Fruit fly (Drosophila melanogaster): ENCODE data around the gene RabX2.

RabX2 gene

dm6 chrX:10397514-10398133 lies 19.6 kb upstream of the RabX2 start (continued):
- no peak for TF ChIP-seq gce (GFP tag; IDR thresholded peaks at IDR 0.05)
- TF ChIP-seq CG34422 (GFP tag; IDR thresholded peaks at IDR 0.05), result 0 out of 3 replicates have a peak, but pooled peaks have one; percentile 41
- TF ChIP-seq slp2 (GFP tag; optimal IDR thresholded peaks at IDR 0.05), result no peak
- TF ChIP-seq Hr39 (optimal IDR thresholded peaks at IDR 0.05), result no peak
- no peak for TF ChIP-seq CG10959 (GFP tag; IDR thresholded peaks at IDR 0.05)
- TF ChIP-seq CG9215 (GFP tag; IDR thresholded peaks at IDR 0.05), result peak; percentile 40; the same call in 1 of the 2 replicates
- peak; percentile 41; the same call in 1 of the 2 replicates for TF ChIP-seq E2f1 (GFP tag; IDR thresholded peaks at IDR 0.05)
- TF ChIP-seq CG2712 (tag; optimal IDR thresholded peaks at IDR 0.05), result peak; percentile 27
- TF ChIP-seq crp (GFP tag; optimal IDR thresholded peaks at IDR 0.05), result no peak
- TF ChIP-seq Mad (GFP tag; optimal IDR thresholded peaks at IDR 0.05), result no peak
- no peak for TF ChIP-seq so (GFP tag; IDR thresholded peaks at IDR 0.05)
- TF ChIP-seq CG32772 (GFP tag; IDR thresholded peaks at IDR 0.05), result no peak
- TF ChIP-seq ranshi (GFP tag; IDR thresholded peaks at IDR 0.05), result 0 out of 2 replicates have a peak, but pooled peaks have one; percentile 27
- TF ChIP-seq CG32532 (GFP tag; IDR thresholded peaks at IDR 0.05), result peak; percentile 67; the same call in 1 of the 2 replicates
- TF ChIP-seq CG17361 (GFP tag; IDR thresholded peaks at IDR 0.05), result 0 out of 3 replicates have a peak, but pooled peaks have one; percentile 12
- TF ChIP-seq crc (GFP tag; optimal IDR thresholded peaks at IDR 0.05), result no peak
- TF ChIP-seq tgo (GFP tag; IDR thresholded peaks at IDR 0.05), result peak; percentile 48; the same call in 2 of the 3 replicates
- TF ChIP-seq bigmax (GFP tag; optimal IDR thresholded peaks at IDR 0.05), result no peak
- no peak for TF ChIP-seq Myb (GFP tag; optimal IDR thresholded peaks at IDR 0.05)
- no peak for TF ChIP-seq Six4 (GFP tag; optimal IDR thresholded peaks at IDR 0.05)
- TF ChIP-seq HHEX (GFP tag; optimal IDR thresholded peaks at IDR 0.05), result peak; percentile 24
- peak; percentile 63; the same call in 1 of the 3 replicates for TF ChIP-seq sr (GFP tag; IDR thresholded peaks at IDR 0.05)
- TF ChIP-seq CG4282 (GFP tag; optimal IDR thresholded peaks at IDR 0.05), result no peak
- peak; percentile 2 for TF ChIP-seq fd3F (GFP tag; optimal IDR thresholded peaks at IDR 0.05)
- TF ChIP-seq CG10366 (GFP tag; IDR thresholded peaks at IDR 0.05), result peak; percentile 30
- peak; percentile 6 for TF ChIP-seq CG15011 (GFP tag; optimal IDR thresholded peaks at IDR 0.05)
- TF ChIP-seq bowl (GFP tag; IDR thresholded peaks at IDR 0.05), result no peak
- no peak for TF ChIP-seq Antp (GFP tag; optimal IDR thresholded peaks at IDR 0.05)
- no peak for TF ChIP-seq sna (GFP tag; IDR thresholded peaks at IDR 0.05; ENCODE audit: partially characterized antibody)
- peak; percentile 15 for TF ChIP-seq CrebB (tag; optimal IDR thresholded peaks at IDR 0.05)
- peak; percentile 31 for TF ChIP-seq Med (GFP tag)
- TF ChIP-seq CG15601 (tag; optimal IDR thresholded peaks at IDR 0.05), result no peak
- TF ChIP-seq CG14050 (GFP tag; IDR thresholded peaks at IDR 0.05), result no peak
- no peak for TF ChIP-seq org-1 (GFP tag; optimal IDR thresholded peaks at IDR 0.05)
- TF ChIP-seq ci (GFP tag; IDR thresholded peaks at IDR 0.05), result 0 out of 3 replicates have a peak, but pooled peaks have one; percentile 26
- no peak for TF ChIP-seq CG13287 (GFP tag; IDR thresholded peaks at IDR 0.05; ENCODE audit: partially characterized antibody)
- TF ChIP-seq CG7372 (GFP tag; IDR thresholded peaks at IDR 0.05), result 0 out of 2 replicates have a peak, but pooled peaks have one; percentile 29
- no peak for TF ChIP-seq CG13775 (GFP tag; optimal IDR thresholded peaks at IDR 0.05)
- TF ChIP-seq sd (tag; optimal IDR thresholded peaks at IDR 0.05), result peak; percentile 73
- no peak for TF ChIP-seq bab2 (GFP tag; optimal IDR thresholded peaks at IDR 0.05)
- peak; percentile 18 for TF ChIP-seq CG10147 (GFP tag; optimal IDR thresholded peaks at IDR 0.05)
- peak; percentile 71 for TF ChIP-seq sob (GFP tag; IDR thresholded peaks at IDR 0.05)
- TF ChIP-seq cas (GFP tag; IDR thresholded peaks at IDR 0.05), result no peak
- TF ChIP-seq CG6175 (GFP tag; IDR thresholded peaks at IDR 0.05), result no peak
- no peak for TF ChIP-seq Dp (GFP tag; optimal IDR thresholded peaks at IDR 0.05)
- no peak for TF ChIP-seq CG43689 (GFP tag; IDR thresholded peaks at IDR 0.05)
- no peak for TF ChIP-seq CG1832 (GFP tag; optimal IDR thresholded peaks at IDR 0.05)
- no peak for TF ChIP-seq CG15696 (tag; optimal IDR thresholded peaks at IDR 0.05)
- TF ChIP-seq emc (GFP tag; optimal IDR thresholded peaks at IDR 0.05), result no peak
- no peak for TF ChIP-seq rib (GFP tag; IDR thresholded peaks at IDR 0.05)
- TF ChIP-seq CG3163 (GFP tag; optimal IDR thresholded peaks at IDR 0.05), result no peak
